Worm (Caenorhabditis elegans) whole organism, young adult: ENCODE data around the gene hip-1.

Experiments used
- B0261.1 ChIP-seq: sonication (generic microtip); optimal IDR thresholded peaks from 2 replicates; lab custom pipeline; 2016; ENCODE audit warnings: mild to moderate bottlenecking, missing genetic modification characterization, moderate library complexity, missing compliant biosample characterization
- B0336.3 ChIP-seq: fragments of 200-800 bp; sonication (Bioruptor generic); IDR thresholded peaks from 2 replicates; pipeline ENCODE4 v1.3.6; 2022; ENCODE audit warnings: missing genetic modification characterization, missing compliant biosample characterization
- C06A6.2 ChIP-seq: fragments of 200-800 bp; sonication (Bioruptor generic); conservative IDR thresholded peaks from 2 replicates; pipeline ENCODE4 v1.3.6; 2022; ENCODE audit warnings: missing genetic modification characterization, missing compliant biosample characterization
- F23B12.7 ChIP-seq: sonication (generic microtip); optimal IDR thresholded peaks from 2 replicates; lab custom pipeline; 2017; ENCODE audit warnings: missing genetic modification characterization, mild to moderate bottlenecking, missing compliant biosample characterization, antibody characterized with exemption, moderate library complexity; ENCODE audit not compliant: insufficient read depth
- F33H1.4 ChIP-seq: fragments of 200-800 bp; sonication (Bioruptor generic); IDR thresholded peaks from 2 replicates; pipeline ENCODE4 v1.3.6; 2022; ENCODE audit warnings: missing genetic modification reagents, missing genetic modification characterization, missing compliant biosample characterization
- F39B2.1 ChIP-seq: fragments of 200-800 bp; sonication (Bioruptor generic); IDR thresholded peaks from 2 replicates; pipeline ENCODE4 v1.3.6; 2022; ENCODE audit warnings: missing genetic modification reagents, missing genetic modification characterization, missing compliant biosample characterization
- F49E8.2 ChIP-seq: sonication (generic microtip); optimal IDR thresholded peaks from 3 replicates; lab custom pipeline; 2017; ENCODE audit warnings: missing genetic modification characterization, mild to moderate bottlenecking, missing compliant biosample characterization, antibody characterized with exemption, moderate library complexity; ENCODE audit not compliant: insufficient read depth
- F52B5.7 ChIP-seq: sonication (generic microtip); optimal IDR thresholded peaks from 2 replicates; lab custom pipeline; 2016; ENCODE audit warnings: mild to moderate bottlenecking, missing genetic modification characterization, missing compliant biosample characterization
- K11D2.4 ChIP-seq: fragments of 200-800 bp; sonication (Bioruptor generic); IDR thresholded peaks from 2 replicates; pipeline ENCODE4 v1.3.6; 2022; ENCODE audit warnings: missing genetic modification reagents, missing genetic modification characterization, missing compliant biosample characterization
- K12H6.12 ChIP-seq: fragments of 200-800 bp; sonication (Bioruptor generic); optimal IDR thresholded peaks from 2 replicates; lab custom pipeline; 2018; ENCODE audit warnings: mild to moderate bottlenecking, missing genetic modification characterization, missing compliant biosample characterization
- T07F8.4 ChIP-seq: sonication (generic microtip); optimal IDR thresholded peaks from 2 replicates; lab custom pipeline; 2016; ENCODE audit warnings: mild to moderate bottlenecking, missing genetic modification characterization, moderate library complexity, missing compliant biosample characterization
- attf-5 ChIP-seq: fragments of 200-800 bp; sonication (Bioruptor generic); optimal IDR thresholded peaks from 2 replicates; lab custom pipeline; 2018; ENCODE audit warnings: mild to moderate bottlenecking, missing genetic modification characterization, missing compliant biosample characterization
- bed-1 ChIP-seq: fragments of 200-800 bp; sonication (Bioruptor generic); IDR thresholded peaks from 2 replicates; pipeline ENCODE4 v1.3.6; 2022; ENCODE audit warnings: missing genetic modification reagents, missing genetic modification characterization, missing compliant biosample characterization
- cebp-1 ChIP-seq, 2 experiments: fragments of 200-800 bp in 1 of 2; sonication (Bioruptor generic) in 1 of 2; sonication (generic microtip) in 1 of 2; IDR thresholded peaks in 1 of 2; optimal IDR thresholded peaks in 1 of 2; 2 replicates each; pipeline versions ENCODE4 v1.3.6 to Lab custom; 2017 to 2022; ENCODE audit warnings: missing compliant biosample characterization in 2 of 2, missing genetic modification characterization in 2 of 2, mild to moderate bottlenecking in 1 of 2, missing genetic modification reagents in 1 of 2, moderate library complexity in 1 of 2
- ceh-27 ChIP-seq: fragments of 200-800 bp; sonication (Bioruptor generic); optimal IDR thresholded peaks from 2 replicates; lab custom pipeline; 2018; ENCODE audit warnings: mild to moderate bottlenecking, missing genetic modification characterization, moderate library complexity, missing compliant biosample characterization
- die-1 ChIP-seq: sonication (generic microtip); optimal IDR thresholded peaks from 2 replicates; lab custom pipeline; 2016; ENCODE audit warnings: missing genotype, mild to moderate bottlenecking, missing genetic modification characterization, missing compliant biosample characterization
- dox-1 ChIP-seq: fragments of 200-800 bp; sonication (Bioruptor generic); IDR thresholded peaks from 2 replicates; pipeline ENCODE4 v1.3.6; 2022; ENCODE audit warnings: missing genetic modification reagents, missing genetic modification characterization, missing compliant biosample characterization
- egl-44 ChIP-seq: fragments of 200-800 bp; sonication (Bioruptor generic); IDR thresholded peaks from 2 replicates; pipeline ENCODE4 v1.3.6; 2022; ENCODE audit warnings: missing genetic modification reagents, missing genetic modification characterization, missing compliant biosample characterization
- egrh-3 ChIP-seq: fragments of 200-800 bp; sonication (Bioruptor generic); IDR thresholded peaks from 2 replicates; pipeline ENCODE4 v1.3.6; 2022; ENCODE audit warnings: missing genetic modification reagents, missing genetic modification characterization, missing compliant biosample characterization
- fkh-3 ChIP-seq: sonication (generic microtip); optimal IDR thresholded peaks from 2 replicates; lab custom pipeline; 2016; ENCODE audit warnings: mild to moderate bottlenecking, missing genetic modification characterization, missing compliant biosample characterization
- hlh-12 ChIP-seq: sonication (generic microtip); optimal IDR thresholded peaks from 2 replicates; lab custom pipeline; 2016; ENCODE audit warnings: missing genetic modification characterization, missing compliant biosample characterization
- hlh-26 ChIP-seq: fragments of 200-800 bp; sonication (Bioruptor generic); conservative IDR thresholded peaks from 2 replicates; pipeline ENCODE4 v1.3.6; 2022; ENCODE audit warnings: missing genetic modification reagents, missing genetic modification characterization, missing compliant biosample characterization
- hmg-20 ChIP-seq: fragments of 200-800 bp; sonication (Bioruptor generic); IDR thresholded peaks from 2 replicates; pipeline ENCODE4 v1.3.6; 2022; ENCODE audit warnings: missing genetic modification reagents, missing genetic modification characterization, missing compliant biosample characterization
- hsf-1 ChIP-seq: fragments of 200-800 bp; sonication (Bioruptor generic); IDR thresholded peaks from 2 replicates; pipeline ENCODE4 v1.3.6; 2022; ENCODE audit warnings: missing genetic modification reagents, missing genetic modification characterization, missing compliant biosample characterization
- lin-35 ChIP-seq, 3 experiments: fragments of 150-350 bp in 2 of 3; sonication (generic microtip) in 1 of 3; optimal IDR thresholded peaks; 2 replicates each; lab custom pipeline; 2014 to 2018; ENCODE audit warnings: missing biosample characterization in 3 of 3, missing genetic modification characterization in 3 of 3, missing genetic modification reagents in 3 of 3
- madf-10 ChIP-seq: sonication (generic microtip); optimal IDR thresholded peaks from 2 replicates; lab custom pipeline; 2016; ENCODE audit warnings: mild to moderate bottlenecking, missing genetic modification characterization, missing compliant biosample characterization
- madf-3 ChIP-seq: fragments of 200-800 bp; sonication (Bioruptor generic); IDR thresholded peaks from 2 replicates; pipeline ENCODE4 v1.3.6; 2022; ENCODE audit warnings: missing genetic modification reagents, missing genetic modification characterization, missing compliant biosample characterization
- nfya-2 ChIP-seq: fragments of 200-800 bp; sonication (Bioruptor generic); IDR thresholded peaks from 2 replicates; pipeline ENCODE4 v1.3.6; 2022; ENCODE audit warnings: missing genetic modification reagents, missing genetic modification characterization, missing compliant biosample characterization
- nfyb-1 ChIP-seq: fragments of 200-800 bp; sonication (Bioruptor generic); IDR thresholded peaks from 2 replicates; pipeline ENCODE4 v1.3.6; 2022; ENCODE audit warnings: missing genetic modification reagents, missing genetic modification characterization, missing compliant biosample characterization
- rcor-1 ChIP-seq: fragments of 200-800 bp; sonication (Bioruptor generic); IDR thresholded peaks from 2 replicates; pipeline ENCODE4 v1.3.6; 2022; ENCODE audit warnings: missing genetic modification reagents, missing genetic modification characterization, missing compliant biosample characterization
- repo-1 ChIP-seq: sonication (generic microtip); optimal IDR thresholded peaks from 2 replicates; lab custom pipeline; 2017; ENCODE audit warnings: mild to moderate bottlenecking, missing genetic modification characterization, missing compliant biosample characterization
- sdz-38 ChIP-seq: sonication (generic microtip); optimal IDR thresholded peaks from 2 replicates; lab custom pipeline; 2016; ENCODE audit warnings: missing genotype, missing genetic modification characterization, missing compliant biosample characterization
- sea-2 ChIP-seq: fragments of 200-800 bp; sonication (Bioruptor generic); IDR thresholded peaks from 2 replicates; pipeline ENCODE4 v1.3.6; 2022; ENCODE audit warnings: missing genetic modification characterization, missing compliant biosample characterization
- snpc-1.1 ChIP-seq: sonication (generic microtip); optimal IDR thresholded peaks from 2 replicates; lab custom pipeline; 2017; ENCODE audit warnings: missing genetic modification characterization, mild to moderate bottlenecking, missing compliant biosample characterization, antibody characterized with exemption, moderate library complexity, missing genotype, missing genetic modification reagents; ENCODE audit not compliant: insufficient read depth
- snpc-1.3 ChIP-seq: sonication (generic microtip); optimal IDR thresholded peaks from 2 replicates; lab custom pipeline; 2017; ENCODE audit warnings: missing genetic modification characterization, mild to moderate bottlenecking, missing compliant biosample characterization, antibody characterized with exemption, moderate library complexity, missing genotype, missing genetic modification reagents; ENCODE audit not compliant: insufficient read depth
- snpc-3.4 ChIP-seq: sonication (generic microtip); optimal IDR thresholded peaks from 2 replicates; lab custom pipeline; 2017; ENCODE audit warnings: missing genetic modification characterization, mild to moderate bottlenecking, missing compliant biosample characterization, antibody characterized with exemption, moderate library complexity, missing genotype, missing genetic modification reagents
- snpc-4 ChIP-seq, 5 experiments: fragments of 150-350 bp in 1 of 5; sonication (generic microtip) in 4 of 5; optimal IDR thresholded peaks; 2 replicates each; lab custom pipeline; 2014 to 2018; ENCODE audit warnings: missing genetic modification characterization in 5 of 5, missing biosample characterization in 3 of 5, antibody characterized with exemption in 2 of 5, mild to moderate bottlenecking in 2 of 5, missing compliant biosample characterization in 2 of 5, missing genotype in 2 of 5, moderate library complexity in 2 of 5, missing genetic modification reagents in 1 of 5
- tbp1 ChIP-seq: fragments of 200-800 bp; sonication (Bioruptor generic); optimal IDR thresholded peaks from 2 replicates; lab custom pipeline; 2018; ENCODE audit warnings: mild to moderate bottlenecking, missing genetic modification characterization, missing compliant biosample characterization
- unc-62 ChIP-seq: fragments of 150-350 bp; optimal IDR thresholded peaks from 2 replicates; lab custom pipeline; 2014; ENCODE audit warnings: missing biosample characterization, missing genetic modification reagents, missing genetic modification characterization
- xnd-1 ChIP-seq: sonication (generic microtip); optimal IDR thresholded peaks from 2 replicates; lab custom pipeline; 2016; ENCODE audit warnings: missing genotype, missing genetic modification reagents, missing genetic modification characterization, missing compliant biosample characterization
- zfh-2 ChIP-seq: fragments of 200-800 bp; sonication (Bioruptor generic); conservative IDR thresholded peaks from 2 replicates; pipeline ENCODE4 v1.3.6; 2022; ENCODE audit warnings: missing genetic modification reagents, missing genetic modification characterization, missing compliant biosample characterization
- zim-3 ChIP-seq: sonication (generic microtip); optimal IDR thresholded peaks from 2 replicates; lab custom pipeline; 2017; ENCODE audit warnings: mild to moderate bottlenecking, missing genetic modification characterization, moderate library complexity, missing compliant biosample characterization
- ztf-22 ChIP-seq: fragments of 200-800 bp; sonication (Bioruptor generic); optimal IDR thresholded peaks from 2 replicates; lab custom pipeline; 2018; ENCODE audit warnings: mild to moderate bottlenecking, missing genetic modification characterization, moderate library complexity, missing compliant biosample characterization
- ztf-26 ChIP-seq: sonication (generic microtip); optimal IDR thresholded peaks from 2 replicates; lab custom pipeline; 2017; ENCODE audit warnings: missing genetic modification characterization, missing compliant biosample characterization

Gene hip-1

DNA sequence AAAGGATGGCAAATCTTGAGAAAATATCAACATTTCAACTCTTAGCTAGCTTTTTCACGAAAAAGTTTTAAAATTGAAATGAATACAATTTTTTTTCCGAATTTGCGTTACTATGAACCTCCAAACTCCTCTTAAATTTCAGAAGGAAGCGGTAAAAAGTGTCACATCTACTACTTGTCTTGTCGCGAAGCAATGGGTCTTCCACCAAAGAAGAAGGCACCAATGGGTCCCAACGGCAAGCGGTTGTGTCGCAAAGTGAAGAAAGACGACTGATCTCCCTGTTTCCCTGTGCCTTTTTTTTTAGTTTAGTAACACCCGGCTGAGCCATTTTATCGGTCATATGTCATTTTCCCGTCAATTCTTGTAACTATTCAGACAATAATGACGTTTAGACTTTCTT is 1.3 kb downstream of the hip-1 start:
- TF ChIP-seq bed-1: no peak
- 0 out of 2 replicates have a peak, but pooled peaks have one; percentile 23 for TF ChIP-seq nfyb-1
- TF ChIP-seq F52B5.7 (tag; lab: Kevin White, UChicago): no peak
- TF ChIP-seq lin-35 (GFP tag; optimal IDR thresholded peaks at IDR 0.05; lab: Kevin White, UChicago): peak in 1 of 3 experiments; percentile 4
- TF ChIP-seq, all 124 proteins: peak for 2

DNA sequence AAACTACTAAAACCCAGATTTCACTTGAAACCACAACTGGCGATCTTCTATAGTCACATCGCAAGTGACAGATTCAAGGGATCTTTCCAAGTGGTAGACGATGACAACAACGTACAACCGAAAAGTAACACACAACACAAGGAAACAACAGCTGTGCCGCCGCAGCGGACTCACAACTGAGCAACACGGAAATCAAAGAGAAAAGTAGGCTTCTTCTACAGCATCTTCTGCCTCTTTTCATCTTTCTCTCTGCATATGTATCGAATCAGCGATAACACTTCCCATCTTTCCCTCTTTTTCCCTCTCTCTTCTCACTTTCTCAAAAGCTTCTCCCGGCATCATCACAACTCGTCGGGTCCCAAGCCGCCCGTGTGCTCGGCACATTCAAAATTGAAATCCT is 5.5 kb downstream of the hip-1 start, which contains the start of gene T12D8.9:
T12D8.9 (plus strand) TSS at position 312 of the 400 bp plus-strand sequence.
- TF ChIP-seq T07F8.4 (tag; lab: Kevin White, UChicago) (no peak), hmg-20 (GFP tag; lab: Robert Waterston, UW) (no peak), ztf-26 (tag; lab: Kevin White, UChicago) (no peak), snpc-3.4 (tag; lab: Kevin White, UChicago) (no peak), K11D2.4 (no peak)

- TF ChIP-seq F23B12.7 (tag; lab: Kevin White, UChicago) (no peak), madf-3 (no peak), B0336.3 (GFP tag; lab: Robert Waterston, UW) (no peak), hlh-26 (no peak), dox-1 (GFP tag; lab: Robert Waterston, UW) (peak; percentile 36; the same call in 1 of the 2 replicates), rcor-1 (GFP tag; lab: Robert Waterston, UW) (no peak), nfya-2 (no peak), attf-5 (GFP tag; lab: Kevin White, UChicago) (no peak), hsf-1 (GFP tag; lab: Robert Waterston, UW) (no peak), egl-44 (no peak), F33H1.4 (no peak), xnd-1 (tag; lab: Kevin White, UChicago) (no peak), F49E8.2 (tag; lab: Kevin White, UChicago) (no peak), C06A6.2 (GFP tag; lab: Robert Waterston, UW) (no peak), snpc-4 (GFP tag; optimal IDR thresholded peaks at IDR 0.05; lab: Kevin White, UChicago) (no peak), snpc-4 (tag; optimal IDR thresholded peaks at IDR 0.05; lab: Kevin White, UChicago) (no peak), snpc-1.1 (tag; lab: Kevin White, UChicago) (no peak), sea-2 (GFP tag; lab: Robert Waterston, UW) (no peak), tbp1 (GFP tag; lab: Kevin White, UChicago) (no peak), ceh-27 (GFP tag; lab: Kevin White, UChicago) (no peak), madf-10 (tag; lab: Kevin White, UChicago) (no peak), snpc-1.3 (tag; lab: Kevin White, UChicago) (no peak), die-1 (tag; lab: Kevin White, UChicago) (no peak), zfh-2 (GFP tag; lab: Robert Waterston, UW) (peak; percentile 94), B0261.1 (no peak), K12H6.12 (tag; lab: Kevin White, UChicago) (no peak), ztf-22 (GFP tag; lab: Kevin White, UChicago) (no peak), egrh-3 (GFP tag; lab: Robert Waterston, UW) (peak; percentile 82), unc-62 (no peak), F39B2.1 (GFP tag; lab: Robert Waterston, UW) (no peak), sdz-38 (tag; lab: Kevin White, UChicago) (no peak), repo-1 (no peak), cebp-1 (GFP tag; IDR thresholded peaks at IDR 0.05; lab: Robert Waterston, UW) (no peak), cebp-1 (tag; optimal IDR thresholded peaks at IDR 0.05; lab: Kevin White, UChicago) (no peak), hlh-12 (tag; lab: Kevin White, UChicago) (no peak), fkh-3 (peak; percentile 43), zim-3 (tag; lab: Kevin White, UChicago) (no peak)
These were observed 6.8 kb downstream of the hip-1 start for ce11 chrIII:13615530-13615929.
